Fruit fly (Drosophila melanogaster): Measurements from ENCODE around the gene TwdlV.

dm6 chr3R:4294689-4295088, 40.2 kb downstream of the TwdlV start, which contains the start of gene Nepl11:
- TF ChIP-seq CG8478 (optimal IDR thresholded peaks at IDR 0.05) = no peak
- TF ChIP-seq CTCF (optimal IDR thresholded peaks at IDR 0.05) = no peak
